Worm (Caenorhabditis elegans) whole organism, mixed stage, embryonic: Measurements from ENCODE around the gene F13C5.3.
A peak's percentile ranks its signal among the peaks of the same experiment; 100 is the strongest.

ENCODE experiments used
- M03D4.4 ChIP-seq: sonication (generic microtip); optimal IDR thresholded peaks from 2 replicates; lab custom pipeline; 2017; ENCODE audit warnings: mild to moderate bottlenecking, missing genetic modification characterization, missing compliant biosample characterization
- bed-3 ChIP-seq: fragments of 200-800 bp; sonication (Bioruptor generic); optimal IDR thresholded peaks from 3 replicates; lab custom pipeline; 2018; ENCODE audit warnings: mild to moderate bottlenecking, missing genetic modification characterization, moderate library complexity, missing compliant biosample characterization
- blmp-1 ChIP-seq: fragments of 150-350 bp; optimal IDR thresholded peaks from 2 replicates; lab custom pipeline; 2014; ENCODE audit warnings: missing biosample characterization, missing genetic modification characterization
- ceh-39 ChIP-seq: fragments of 150-350 bp; optimal IDR thresholded peaks from 2 replicates; lab custom pipeline; 2014; ENCODE audit warnings: missing biosample characterization, missing genetic modification characterization
- ceh-83 ChIP-seq: fragments of 200-800 bp; sonication (Bioruptor generic); optimal IDR thresholded peaks from 2 replicates; lab custom pipeline; 2018; ENCODE audit warnings: mild to moderate bottlenecking, missing genetic modification characterization, missing compliant biosample characterization
- ces-1 ChIP-seq: fragments of 150-350 bp; optimal IDR thresholded peaks from 2 replicates; lab custom pipeline; 2014; ENCODE audit warnings: missing biosample characterization, missing genetic modification reagents, missing genetic modification characterization
- cnd-1 ChIP-seq: fragments of 200-800 bp; sonication (Bioruptor generic); optimal IDR thresholded peaks from 2 replicates; lab custom pipeline; 2018; ENCODE audit warnings: mild to moderate bottlenecking, missing genetic modification characterization, missing compliant biosample characterization
- drap-1 ChIP-seq: fragments of 200-800 bp; sonication (Bioruptor generic); optimal IDR thresholded peaks from 3 replicates; lab custom pipeline; 2018; ENCODE audit warnings: mild to moderate bottlenecking, missing genetic modification characterization, missing compliant biosample characterization
- elt-1 ChIP-seq: sonication (generic microtip); optimal IDR thresholded peaks from 2 replicates; lab custom pipeline; 2017; ENCODE audit warnings: missing genetic modification characterization, mild to moderate bottlenecking, missing compliant biosample characterization, antibody characterized with exemption, moderate library complexity, borderline replicate concordance; ENCODE audit not compliant: insufficient read depth
- elt-3 ChIP-seq: fragments of 150-350 bp; optimal IDR thresholded peaks from 2 replicates; lab custom pipeline; 2014; ENCODE audit warnings: missing biosample characterization, missing genetic modification characterization
- flh-1 ChIP-seq: fragments of 200-800 bp; sonication (Bioruptor generic); optimal IDR thresholded peaks from 2 replicates; lab custom pipeline; 2018; ENCODE audit warnings: mild to moderate bottlenecking, missing genetic modification characterization, moderate library complexity, missing compliant biosample characterization
- ham-2 ChIP-seq: fragments of 200-800 bp; sonication (Bioruptor generic); optimal IDR thresholded peaks from 2 replicates; lab custom pipeline; 2018; ENCODE audit warnings: mild to moderate bottlenecking, missing genetic modification characterization, missing compliant biosample characterization
- hlh-1 ChIP-seq: fragments of 150-350 bp; optimal IDR thresholded peaks from 2 replicates; lab custom pipeline; 2014; ENCODE audit warnings: missing biosample characterization, missing genetic modification reagents, missing genetic modification characterization
- lin-13 ChIP-seq: fragments of 150-350 bp; optimal IDR thresholded peaks from 2 replicates; lab custom pipeline; 2014; ENCODE audit warnings: missing biosample characterization, missing genetic modification characterization
- lin-32 ChIP-seq: fragments of 200-800 bp; sonication (Bioruptor generic); optimal IDR thresholded peaks from 2 replicates; lab custom pipeline; 2018; ENCODE audit warnings: mild to moderate bottlenecking, missing genetic modification characterization, missing compliant biosample characterization
- lsy-2 ChIP-seq: fragments of 150-350 bp; optimal IDR thresholded peaks from 2 replicates; lab custom pipeline; 2014; ENCODE audit warnings: missing biosample characterization, missing genetic modification characterization
- mab-5 ChIP-seq: fragments of 150-350 bp; optimal IDR thresholded peaks from 2 replicates; lab custom pipeline; 2014; ENCODE audit warnings: missing biosample characterization, missing genetic modification characterization
- mep-1 ChIP-seq: fragments of 150-350 bp; optimal IDR thresholded peaks from 2 replicates; lab custom pipeline; 2017; ENCODE audit warnings: missing biosample characterization, missing genetic modification reagents, missing genetic modification characterization, inconsistent platforms
- mls-2 ChIP-seq: sonication (generic microtip); optimal IDR thresholded peaks from 2 replicates; lab custom pipeline; 2016; ENCODE audit warnings: mild to moderate bottlenecking, missing genetic modification characterization, moderate library complexity, missing compliant biosample characterization
- nhr-12 ChIP-seq: fragments of 150-350 bp; optimal IDR thresholded peaks from 2 replicates; lab custom pipeline; 2014; ENCODE audit warnings: missing biosample characterization, missing genetic modification characterization
- nhr-2 ChIP-seq: fragments of 150-350 bp; optimal IDR thresholded peaks from 2 replicates; lab custom pipeline; 2014; ENCODE audit warnings: missing biosample characterization, missing genetic modification characterization
- nhr-237 ChIP-seq: fragments of 150-350 bp; optimal IDR thresholded peaks from 2 replicates; lab custom pipeline; 2014; ENCODE audit warnings: missing biosample characterization, missing genetic modification characterization
- nhr-28 ChIP-seq: fragments of 150-350 bp; optimal IDR thresholded peaks from 2 replicates; lab custom pipeline; 2014; ENCODE audit warnings: missing biosample characterization, missing genetic modification characterization
- nhr-76 ChIP-seq: sonication (generic microtip); optimal IDR thresholded peaks from 2 replicates; lab custom pipeline; 2017; ENCODE audit warnings: missing biosample characterization, missing genetic modification characterization
- pha-4 ChIP-seq: fragments of 150-350 bp; optimal IDR thresholded peaks from 2 replicates; lab custom pipeline; 2018; ENCODE audit warnings: missing biosample characterization, missing genetic modification reagents, missing genetic modification characterization
- sem-2 ChIP-seq: fragments of 200-800 bp; sonication (Bioruptor generic); optimal IDR thresholded peaks from 2 replicates; lab custom pipeline; 2018; ENCODE audit warnings: mild to moderate bottlenecking, missing genetic modification characterization, missing compliant biosample characterization
- snpc-4 ChIP-seq: fragments of 150-350 bp; optimal IDR thresholded peaks from 2 replicates; lab custom pipeline; 2014; ENCODE audit warnings: missing biosample characterization, missing genetic modification characterization
- sptf-1 ChIP-seq: sonication (generic microtip); optimal IDR thresholded peaks from 2 replicates; lab custom pipeline; 2017; ENCODE audit warnings: mild to moderate bottlenecking, missing genetic modification characterization, moderate library complexity, missing compliant biosample characterization
- tbx-8 ChIP-seq: fragments of 200-800 bp; sonication (Bioruptor generic); optimal IDR thresholded peaks from 2 replicates; lab custom pipeline; 2018; ENCODE audit warnings: mild to moderate bottlenecking, missing genetic modification characterization, moderate library complexity, missing compliant biosample characterization
- unc-120 ChIP-seq: sonication (generic microtip); optimal IDR thresholded peaks from 2 replicates; lab custom pipeline; 2017; ENCODE audit warnings: missing genetic modification characterization, missing compliant biosample characterization; ENCODE audit not compliant: poor library complexity, severe bottlenecking
- unc-39 ChIP-seq: fragments of 150-350 bp; optimal IDR thresholded peaks from 2 replicates; lab custom pipeline; 2014; ENCODE audit warnings: missing biosample characterization, missing genetic modification characterization
- unc-62 ChIP-seq: fragments of 150-350 bp; optimal IDR thresholded peaks from 2 replicates; lab custom pipeline; 2014; ENCODE audit warnings: missing biosample characterization, missing genetic modification reagents, missing genetic modification characterization
- zip-8 ChIP-seq: fragments of 150-350 bp; optimal IDR thresholded peaks from 2 replicates; lab custom pipeline; 2014; ENCODE audit warnings: missing biosample characterization, missing genetic modification characterization
- ztf-11 ChIP-seq: fragments of 150-350 bp; optimal IDR thresholded peaks from 2 replicates; lab custom pipeline; 2014; ENCODE audit warnings: missing biosample characterization, missing genetic modification characterization

F13C5.3 gene

DNA sequence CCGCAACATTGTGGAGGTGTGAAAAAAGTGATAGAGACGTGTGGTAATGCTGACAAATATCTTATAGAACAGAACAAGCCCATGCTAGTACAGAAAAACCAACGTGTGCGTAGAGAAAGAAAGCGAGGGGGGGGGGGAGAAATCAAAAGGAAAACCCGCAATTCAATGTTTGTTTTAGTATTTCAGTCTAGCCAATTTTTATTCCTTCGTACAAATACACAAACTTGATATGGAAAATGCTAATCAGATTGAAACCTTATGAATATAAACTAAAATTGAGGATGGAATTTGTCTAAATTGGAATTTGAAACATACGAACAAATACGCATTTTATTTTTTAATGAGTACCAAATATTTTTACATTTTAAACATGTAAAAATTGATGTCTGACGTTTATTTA, 11.6 kb downstream of the F13C5.3 start, which contains the start of gene mrp-1:
Gene mrp-1, minus strand, starts transcription at position 101 of the 400 bp plus-strand sequence.
- no peak for TF ChIP-seq unc-62
- TF ChIP-seq elt-1, result no peak
- no peak for TF ChIP-seq sem-2 (GFP tag; lab: Kevin White, UChicago)
- TF ChIP-seq drap-1 (GFP tag; lab: Kevin White, UChicago), result no peak
- no peak for TF ChIP-seq sptf-1 (tag; lab: Kevin White, UChicago)
- TF ChIP-seq M03D4.4 (tag; lab: Kevin White, UChicago), result no peak
- no peak for TF ChIP-seq flh-1
- TF ChIP-seq nhr-28 (tag; lab: Kevin White, UChicago), result no peak
- TF ChIP-seq nhr-76, result no peak
- TF ChIP-seq, all 35 proteins: peak for 0

DNA sequence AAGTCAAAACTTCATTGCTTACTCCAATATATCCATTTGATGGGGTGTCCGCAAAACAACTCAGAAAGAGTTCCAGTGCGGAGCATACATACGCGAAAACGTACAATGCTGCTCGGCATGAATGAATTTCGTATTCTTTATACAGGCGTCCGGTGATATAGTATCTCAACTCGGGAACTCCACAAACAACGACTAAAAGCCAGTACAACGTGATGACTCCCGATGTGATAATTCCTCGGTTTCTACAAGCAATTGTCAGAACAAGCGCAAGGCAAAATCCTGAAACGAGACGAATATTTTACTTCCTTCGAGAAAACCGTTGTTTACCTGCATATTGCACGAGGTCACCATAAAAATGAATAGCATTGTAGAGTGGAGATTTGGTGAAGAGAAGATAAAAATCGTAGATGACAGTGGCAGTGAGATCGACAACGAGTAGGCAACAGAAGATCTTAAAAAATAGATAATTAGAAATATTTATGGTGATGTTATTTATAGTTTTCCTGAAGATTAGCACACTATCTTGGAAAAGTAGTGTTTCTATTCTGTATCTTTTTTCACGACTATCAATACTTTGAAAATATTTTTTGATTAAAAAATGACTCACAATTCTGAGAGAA, 13.7 kb downstream of the F13C5.3 start:
- TF ChIP-seq sem-2 (GFP tag; lab: Kevin White, UChicago) (no peak), unc-39 (tag; lab: Kevin White, UChicago) (no peak), elt-1 (peak; percentile 65), tbx-8 (GFP tag; lab: Kevin White, UChicago) (no peak), lin-32 (GFP tag; lab: Kevin White, UChicago) (no peak), mls-2 (tag; lab: Kevin White, UChicago) (no peak), flh-1 (no peak)

DNA sequence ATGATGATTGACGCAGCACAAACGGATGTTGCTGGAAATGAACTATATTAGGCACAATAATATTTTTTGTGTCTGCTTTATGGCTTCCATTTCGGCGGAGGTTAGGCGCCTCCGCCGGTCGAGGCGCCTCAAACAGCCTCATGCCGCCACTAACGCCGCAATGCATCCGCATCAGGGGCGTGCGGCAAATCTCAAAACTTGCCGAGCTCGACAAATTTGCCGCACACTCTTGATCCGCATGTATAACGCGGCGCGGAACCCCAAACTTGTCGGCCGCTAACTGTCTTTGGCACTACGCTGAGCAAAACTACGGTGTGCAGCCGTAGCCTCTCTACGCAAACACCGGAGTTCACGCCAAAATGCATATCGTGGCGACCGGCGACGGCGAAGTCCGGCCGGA, 17.6 kb downstream of the F13C5.3 start:
- TF ChIP-seq hlh-1 (tag; lab: Kevin White, UChicago), result no peak
- TF ChIP-seq mab-5 (tag; lab: Kevin White, UChicago), result no peak
- TF ChIP-seq, all 35 proteins: peak for 0

DNA sequence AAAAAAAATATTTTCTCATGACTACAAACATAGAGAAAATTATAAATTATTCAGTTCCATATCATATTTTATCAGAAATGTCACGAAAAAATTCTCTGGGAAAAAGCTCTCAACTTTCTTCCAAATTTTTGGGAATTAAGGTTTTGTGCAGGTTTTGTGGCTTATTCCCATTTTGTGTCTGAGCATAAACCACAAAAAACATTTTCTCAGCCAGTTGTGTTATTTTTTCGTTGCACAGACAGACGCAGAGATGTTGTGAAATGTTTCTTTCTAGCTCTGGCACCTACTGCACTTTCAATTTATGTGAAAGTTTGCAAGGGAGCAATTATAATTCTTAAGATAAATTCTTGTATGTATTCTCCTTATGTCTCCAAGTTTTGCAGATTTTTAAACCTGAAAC, 24.3 kb downstream of the F13C5.3 start:
- TF ChIP-seq mls-2 (tag; lab: Kevin White, UChicago) (no peak), flh-1 (no peak), nhr-237 (tag; lab: Kevin White, UChicago) (no peak), lin-32 (GFP tag; lab: Kevin White, UChicago) (no peak), pha-4 (tag; lab: Kevin White, UChicago) (no peak), lsy-2 (no peak), sptf-1 (tag; lab: Kevin White, UChicago) (no peak), bed-3 (no peak), elt-1 (no peak), blmp-1 (tag; lab: Kevin White, UChicago) (no peak), ceh-39 (tag; lab: Kevin White, UChicago) (no peak), snpc-4 (no peak), ces-1 (no peak), zip-8 (tag; lab: Kevin White, UChicago) (no peak)

DNA sequence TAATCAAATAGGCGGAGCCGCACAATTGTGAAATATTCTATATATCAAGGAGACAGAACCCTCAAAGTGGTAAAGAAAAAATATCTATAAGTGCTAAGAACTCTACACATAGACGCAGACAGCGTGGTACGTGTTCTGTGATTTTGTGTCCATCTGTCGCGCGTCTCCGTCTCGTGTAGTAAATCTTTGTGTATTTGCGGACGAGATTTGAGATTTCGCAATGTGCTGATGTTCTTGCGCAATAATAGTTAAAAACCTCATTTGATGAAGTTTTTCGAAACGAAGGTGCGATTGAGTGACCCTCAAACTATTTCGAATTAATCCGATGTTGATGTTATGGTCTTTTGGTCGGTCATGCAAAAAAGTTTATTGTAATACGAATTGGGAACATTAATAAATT, 26.1 kb downstream of the F13C5.3 start:
- TF ChIP-seq unc-120, result no peak
- no peak for TF ChIP-seq ham-2
- TF ChIP-seq elt-3 (tag; lab: Kevin White, UChicago), result peak; percentile 75
- TF ChIP-seq pha-4 (tag; lab: Kevin White, UChicago), result no peak
- peak; percentile 38 for TF ChIP-seq nhr-237 (tag; lab: Kevin White, UChicago)
- TF ChIP-seq zip-8 (tag; lab: Kevin White, UChicago), result peak; percentile 85
- TF ChIP-seq nhr-2 (tag; lab: Kevin White, UChicago), result peak; percentile 2
- TF ChIP-seq unc-62, result peak; percentile 2

DNA sequence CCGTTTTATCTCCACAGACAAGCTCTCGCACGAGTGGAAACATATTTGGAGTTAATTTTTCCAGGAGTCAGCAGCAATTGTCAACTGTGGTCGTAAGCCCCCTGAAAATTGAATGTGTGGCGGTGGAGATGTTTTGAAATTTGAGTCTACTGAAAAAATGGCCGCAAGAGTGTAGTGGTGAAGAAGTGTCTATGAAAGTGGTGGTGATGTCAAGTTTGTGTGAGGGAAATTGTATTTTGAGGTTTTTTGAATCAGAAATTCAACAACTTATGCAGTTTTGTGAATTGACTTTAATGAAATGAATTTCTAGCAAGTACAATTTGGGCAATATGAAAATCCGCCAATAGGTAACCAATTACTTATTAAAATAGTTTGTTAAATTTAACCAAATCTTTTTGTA, 26.8 kb downstream of the F13C5.3 start, which contains the start of gene mrp-2:
Gene mrp-2, minus strand, starts transcription at position 101 of the 400 bp plus-strand sequence.
- TF ChIP-seq elt-3 (tag; lab: Kevin White, UChicago) (no peak), cnd-1 (tag; lab: Kevin White, UChicago) (no peak), snpc-4 (no peak), mep-1 (tag; lab: Kevin White, UChicago) (no peak), lin-13 (no peak), ceh-39 (tag; lab: Kevin White, UChicago) (no peak), lin-32 (GFP tag; lab: Kevin White, UChicago) (no peak), unc-120 (no peak), ces-1 (no peak), nhr-12 (tag; lab: Kevin White, UChicago) (no peak), sptf-1 (tag; lab: Kevin White, UChicago) (no peak), mab-5 (tag; lab: Kevin White, UChicago) (no peak), blmp-1 (tag; lab: Kevin White, UChicago) (no peak), ztf-11 (tag; lab: Kevin White, UChicago) (no peak), tbx-8 (GFP tag; lab: Kevin White, UChicago) (no peak), unc-62 (no peak), ceh-83 (GFP tag; lab: Kevin White, UChicago) (no peak)
